Worm (Caenorhabditis elegans): Measurements from ENCODE around the gene R53.8.

DNA sequence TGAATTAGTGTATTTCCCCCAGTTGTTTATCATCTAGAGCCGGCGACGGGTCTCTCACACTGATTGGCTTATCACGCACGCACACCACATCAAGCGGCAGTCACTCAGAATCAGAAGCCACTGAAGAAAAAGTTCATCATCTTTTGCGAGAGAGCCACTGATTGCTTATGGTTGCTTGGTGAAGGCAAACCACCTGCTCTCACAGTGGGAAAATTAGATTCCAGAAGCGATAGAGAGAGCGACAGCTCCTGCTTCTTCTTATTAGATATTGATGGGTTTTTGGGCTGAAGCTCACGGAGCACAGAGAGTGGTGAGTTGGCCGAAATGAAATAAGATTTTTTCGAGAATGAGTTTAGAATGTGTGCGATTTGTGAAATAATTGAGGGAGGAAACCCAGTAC, 20.4 kb upstream of the R53.8 start:
- TF ChIP-seq med-1 (GFP tag; optimal IDR thresholded peaks at IDR 0.05; ENCODE audit: insufficient read depth) (no peak), tab-1 (GFP tag; IDR thresholded peaks at IDR 0.05) (no peak), klf-2 (GFP tag; conservative IDR thresholded peaks at IDR 0.05) (no peak), flt-1 (GFP tag; IDR thresholded peaks at IDR 0.05) (no peak), ztf-23 (GFP tag; IDR thresholded peaks at IDR 0.05) (no peak), T22C8.4 (GFP tag; IDR thresholded peaks at IDR 0.05) (no peak), ref-1 (GFP tag; conservative IDR thresholded peaks at IDR 0.05) (no peak), ztf-29 (GFP tag; IDR thresholded peaks at IDR 0.05) (no peak)

Measured in whole organism, midembryonic.